Worm (Caenorhabditis elegans) whole organism, L1 larva: ENCODE results near the gene nlp-35.

Experiments used
- C16A3.4 ChIP-seq: fragments of 150-350 bp; optimal IDR thresholded peaks from 2 replicates; lab custom pipeline; 2014; ENCODE audit warnings: missing biosample characterization, missing genetic modification characterization
- Y116A8C.19 ChIP-seq: sonication (generic microtip); optimal IDR thresholded peaks from 2 replicates; lab custom pipeline; 2016; ENCODE audit warnings: missing compliant biosample characterization, missing genetic modification characterization, borderline replicate concordance
- alr-1 ChIP-seq: fragments of 200-800 bp; sonication (Bioruptor generic); optimal IDR thresholded peaks from 2 replicates; lab custom pipeline; 2018; ENCODE audit warnings: borderline replicate concordance, mild to moderate bottlenecking, missing genetic modification characterization, missing compliant biosample characterization
- aly-2 ChIP-seq: fragments of 150-350 bp; optimal IDR thresholded peaks from 2 replicates; lab custom pipeline; 2014; ENCODE audit warnings: missing biosample characterization, missing genetic modification characterization
- ama-1 ChIP-seq: fragments of 150-350 bp; optimal IDR thresholded peaks from 2 replicates; lab custom pipeline; 2014
- blmp-1 ChIP-seq: fragments of 150-350 bp; optimal IDR thresholded peaks from 2 replicates; lab custom pipeline; 2014; ENCODE audit warnings: missing biosample characterization, missing genetic modification characterization
- ceh-63 ChIP-seq: fragments of 200-800 bp; sonication (Bioruptor generic); optimal IDR thresholded peaks from 2 replicates; lab custom pipeline; 2018; ENCODE audit warnings: mild to moderate bottlenecking, missing genetic modification characterization, missing compliant biosample characterization
- ceh-8 ChIP-seq: fragments of 200-800 bp; sonication (Bioruptor generic); optimal IDR thresholded peaks from 2 replicates; lab custom pipeline; 2018; ENCODE audit warnings: mild to moderate bottlenecking, missing genetic modification characterization, moderate library complexity, missing compliant biosample characterization
- ceh-82 ChIP-seq, 3 experiments: fragments of 150-350 bp in 1 of 3; sonication (generic microtip) in 2 of 3; optimal IDR thresholded peaks; 2 replicates each; lab custom pipeline; 2014 to 2017; ENCODE audit warnings: missing biosample characterization in 3 of 3, missing genetic modification characterization in 3 of 3
- ceh-88 ChIP-seq: fragments of 200-800 bp; sonication (Bioruptor generic); IDR thresholded peaks from 2 replicates; pipeline ENCODE4 v1.3.6; 2022; ENCODE audit warnings: missing genetic modification characterization, missing compliant biosample characterization
- ceh-90 ChIP-seq: sonication (generic microtip); optimal IDR thresholded peaks from 2 replicates; lab custom pipeline; 2016; ENCODE audit warnings: missing genetic modification characterization, missing compliant biosample characterization
- ces-1 ChIP-seq: fragments of 150-350 bp; optimal IDR thresholded peaks from 2 replicates; lab custom pipeline; 2014; ENCODE audit warnings: missing biosample characterization, missing genetic modification reagents, missing genetic modification characterization
- dpl-1 ChIP-seq, 3 experiments: fragments of 150-350 bp in 2 of 3; sonication (generic microtip) in 1 of 3; optimal IDR thresholded peaks; 2 replicates each; lab custom pipeline; 2014 to 2017; ENCODE audit warnings: missing biosample characterization in 3 of 3, missing genetic modification characterization in 3 of 3, missing genetic modification reagents in 3 of 3
- efl-1 ChIP-seq, 4 experiments: fragments of 150-350 bp; optimal IDR thresholded peaks in 3 of 4; peaks in 1 of 4; 1 replicate in 1 of 4; 2 replicates in 3 of 4; lab custom pipeline; 2014; ENCODE audit warnings: missing biosample characterization in 2 of 4, missing genetic modification characterization in 2 of 4, missing genetic modification reagents in 2 of 4
- efl-3 ChIP-seq: fragments of 200-800 bp; sonication (Bioruptor generic); optimal IDR thresholded peaks from 2 replicates; lab custom pipeline; 2018; ENCODE audit warnings: mild to moderate bottlenecking, missing genetic modification characterization, missing compliant biosample characterization
- egl-27 ChIP-seq, 2 experiments: fragments of 150-350 bp in 1 of 2; sonication (generic microtip); optimal IDR thresholded peaks; 3 replicates each; lab custom pipeline; 2017 to 2018; ENCODE audit warnings: missing biosample characterization in 2 of 2, missing genetic modification characterization in 2 of 2, missing genetic modification reagents in 2 of 2
- elt-2 ChIP-seq: sonication (generic microtip); optimal IDR thresholded peaks from 2 replicates; lab custom pipeline; 2016; ENCODE audit warnings: missing genetic modification characterization, mild to moderate bottlenecking, inconsistent platforms, missing compliant biosample characterization, missing genetic modification reagents
- elt-3 ChIP-seq, 6 experiments: fragments of 150-350 bp in 1 of 6; sonication (generic microtip); optimal IDR thresholded peaks; 2 replicates each; lab custom pipeline; 2017 to 2018; ENCODE audit warnings: missing biosample characterization in 6 of 6, missing genetic modification characterization in 6 of 6, inconsistent platforms in 1 of 6
- fkh-10 ChIP-seq: sonication (generic microtip); optimal IDR thresholded peaks from 2 replicates; lab custom pipeline; 2017; ENCODE audit warnings: missing biosample characterization, missing genetic modification reagents, missing genetic modification characterization
- fos-1 ChIP-seq: fragments of 150-350 bp; optimal IDR thresholded peaks from 2 replicates; lab custom pipeline; 2014; ENCODE audit warnings: missing biosample characterization, missing genetic modification characterization
- grh-1 ChIP-seq: fragments of 200-800 bp; sonication (Bioruptor generic); IDR thresholded peaks from 2 replicates; pipeline ENCODE4 v1.3.6; 2022; ENCODE audit warnings: missing genetic modification reagents, missing genetic modification characterization, missing compliant biosample characterization
- hpl-2 ChIP-seq: fragments of 150-350 bp; optimal IDR thresholded peaks from 2 replicates; lab custom pipeline; 2014; ENCODE audit warnings: missing biosample characterization, missing genetic modification reagents, missing genetic modification characterization
- isw-1 ChIP-seq: fragments of 200-800 bp; sonication (Bioruptor generic); IDR thresholded peaks from 2 replicates; pipeline ENCODE4 v1.3.6; 2022; ENCODE audit warnings: missing genetic modification characterization, missing compliant biosample characterization
- jun-1 ChIP-seq: fragments of 150-350 bp; optimal IDR thresholded peaks from 2 replicates; lab custom pipeline; 2014; ENCODE audit warnings: missing biosample characterization, missing genetic modification reagents, missing genetic modification characterization
- lin-14 ChIP-seq: fragments of 200-800 bp; sonication (Bioruptor generic); optimal IDR thresholded peaks from 2 replicates; lab custom pipeline; 2018; ENCODE audit warnings: mild to moderate bottlenecking, missing genetic modification characterization, moderate library complexity, missing compliant biosample characterization
- lin-15B ChIP-seq: fragments of 150-350 bp; sonication (generic microtip); optimal IDR thresholded peaks from 3 replicates; lab custom pipeline; 2014; ENCODE audit warnings: missing biosample characterization, missing genetic modification characterization
- lin-35 ChIP-seq, 2 experiments: fragments of 150-350 bp; optimal IDR thresholded peaks; 2 replicates each; lab custom pipeline; 2014; ENCODE audit warnings: missing biosample characterization in 2 of 2, missing genetic modification characterization in 2 of 2, missing genetic modification reagents in 2 of 2
- lir-3 ChIP-seq: sonication (generic microtip); optimal IDR thresholded peaks from 2 replicates; lab custom pipeline; 2016; ENCODE audit warnings: mild to moderate bottlenecking, missing genetic modification characterization, moderate library complexity, missing compliant biosample characterization; ENCODE audit not compliant: poor library complexity
- lsy-2 ChIP-seq, 2 experiments: fragments of 150-350 bp; optimal IDR thresholded peaks; 2 replicates each; lab custom pipeline; 2014; ENCODE audit warnings: missing biosample characterization in 2 of 2, missing genetic modification characterization in 2 of 2
- mab-9 ChIP-seq: fragments of 200-800 bp; sonication (Bioruptor generic); IDR thresholded peaks from 2 replicates; pipeline ENCODE4 v1.3.6; 2022; ENCODE audit warnings: missing genetic modification reagents, missing genetic modification characterization, missing compliant biosample characterization
- mef-2 ChIP-seq: fragments of 150-350 bp; optimal IDR thresholded peaks from 2 replicates; lab custom pipeline; 2014; ENCODE audit warnings: missing biosample characterization, missing genetic modification characterization
- mep-1 ChIP-seq: fragments of 150-350 bp; optimal IDR thresholded peaks from 2 replicates; lab custom pipeline; 2014; ENCODE audit warnings: missing biosample characterization, missing genetic modification characterization
- nhr-19 ChIP-seq: fragments of 200-800 bp; sonication (Bioruptor generic); conservative IDR thresholded peaks from 2 replicates; pipeline ENCODE4 v1.3.6; 2022; ENCODE audit warnings: missing genetic modification characterization, missing compliant biosample characterization
- nhr-20 ChIP-seq: sonication (generic microtip); optimal IDR thresholded peaks from 2 replicates; lab custom pipeline; 2016; ENCODE audit warnings: mild to moderate bottlenecking, missing genetic modification characterization, missing compliant biosample characterization
- nhr-237 ChIP-seq: fragments of 150-350 bp; optimal IDR thresholded peaks from 2 replicates; lab custom pipeline; 2014; ENCODE audit warnings: missing biosample characterization, missing genetic modification characterization
- nhr-28 ChIP-seq: fragments of 150-350 bp; optimal IDR thresholded peaks from 2 replicates; lab custom pipeline; 2014; ENCODE audit warnings: missing biosample characterization, missing genetic modification characterization
- nhr-47 ChIP-seq: sonication (generic microtip); optimal IDR thresholded peaks from 2 replicates; lab custom pipeline; 2016; ENCODE audit warnings: mild to moderate bottlenecking, missing genetic modification characterization, moderate library complexity, missing compliant biosample characterization
- nhr-71 ChIP-seq: sonication (generic microtip); optimal IDR thresholded peaks from 2 replicates; lab custom pipeline; 2016; ENCODE audit warnings: mild to moderate bottlenecking, missing genetic modification characterization, moderate library complexity, missing compliant biosample characterization
- nhr-85 ChIP-seq: sonication (generic microtip); peaks from one replicate; lab custom pipeline; 2016; ENCODE audit warnings: missing genetic modification characterization, inconsistent platforms, missing compliant biosample characterization
- nhr-90 ChIP-seq: sonication (generic microtip); optimal IDR thresholded peaks from 2 replicates; lab custom pipeline; 2016; ENCODE audit warnings: mild to moderate bottlenecking, missing genetic modification characterization, missing compliant biosample characterization; ENCODE audit not compliant: poor library complexity
- pqm-1 ChIP-seq: sonication (generic microtip); optimal IDR thresholded peaks from 3 replicates; lab custom pipeline; 2017; ENCODE audit warnings: missing biosample characterization, missing genetic modification characterization
- skn-1 ChIP-seq: fragments of 150-350 bp; optimal IDR thresholded peaks from 2 replicates; lab custom pipeline; 2014; ENCODE audit warnings: missing biosample characterization, missing genetic modification characterization
- snpc-4 ChIP-seq: fragments of 150-350 bp; optimal IDR thresholded peaks from 2 replicates; lab custom pipeline; 2014; ENCODE audit warnings: missing biosample characterization, missing genetic modification characterization
- snu-23 ChIP-seq: sonication (generic microtip); optimal IDR thresholded peaks from 2 replicates; lab custom pipeline; 2016; ENCODE audit warnings: missing genetic modification characterization, missing compliant biosample characterization
- sox-4 ChIP-seq: sonication (generic microtip); optimal IDR thresholded peaks from 2 replicates; lab custom pipeline; 2016; ENCODE audit warnings: missing genetic modification characterization, missing compliant biosample characterization
- swsn-7 ChIP-seq: sonication (generic microtip); optimal IDR thresholded peaks from 2 replicates; lab custom pipeline; 2016; ENCODE audit warnings: missing genetic modification characterization, missing compliant biosample characterization
- tbx-2 ChIP-seq: sonication (generic microtip); optimal IDR thresholded peaks from 2 replicates; lab custom pipeline; 2016; ENCODE audit warnings: missing genetic modification characterization, missing compliant biosample characterization
- unc-86 ChIP-seq: sonication (generic microtip); optimal IDR thresholded peaks from 2 replicates; lab custom pipeline; 2016; ENCODE audit warnings: missing genetic modification characterization, missing compliant biosample characterization
- vab-15 ChIP-seq: sonication (generic microtip); optimal IDR thresholded peaks from 2 replicates; lab custom pipeline; 2017; ENCODE audit warnings: missing genotype, mild to moderate bottlenecking, missing genetic modification characterization, missing compliant biosample characterization
- xbp-1 ChIP-seq: sonication (generic microtip); optimal IDR thresholded peaks from 2 replicates; lab custom pipeline; 2016; ENCODE audit warnings: missing genetic modification characterization, missing compliant biosample characterization
- zip-4 ChIP-seq: fragments of 200-800 bp; sonication (Bioruptor generic); optimal IDR thresholded peaks from 2 replicates; lab custom pipeline; 2018; ENCODE audit warnings: mild to moderate bottlenecking, missing genetic modification characterization, moderate library complexity, missing compliant biosample characterization
- ztf-4 ChIP-seq: fragments of 150-350 bp; optimal IDR thresholded peaks from 2 replicates; lab custom pipeline; 2014; ENCODE audit warnings: missing biosample characterization, missing genetic modification characterization

Gene nlp-35

DNA sequence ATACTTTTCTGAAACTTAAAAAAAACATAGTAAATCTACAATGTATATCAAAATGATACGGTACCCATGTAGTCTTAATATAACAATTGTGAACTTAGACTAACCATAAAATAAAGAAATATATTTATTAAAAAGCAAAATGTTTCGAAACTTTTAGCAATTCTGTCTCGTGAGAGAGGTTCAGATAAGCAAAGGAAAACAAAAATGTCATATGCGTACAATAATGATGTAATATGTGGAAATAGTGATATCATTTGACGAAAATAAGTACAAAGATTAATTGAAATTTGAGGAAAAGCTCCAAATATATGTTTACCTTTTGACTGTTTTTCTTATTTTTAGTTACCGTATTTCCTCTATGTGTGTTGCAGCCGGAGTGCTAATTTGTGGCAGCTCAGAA is 4.6 kb downstream of the nlp-35 start:
- TF ChIP-seq elt-2 (tag; lab: Kevin White, UChicago) (peak; percentile 47), hpl-2 (GFP tag; lab: Kevin White, UChicago) (no peak), nhr-28 (tag; lab: Kevin White, UChicago) (no peak), nhr-90 (tag; lab: Kevin White, UChicago) (no peak), pqm-1 (tag; lab: Kevin White, UChicago) (no peak), egl-27 (tag; optimal IDR thresholded peaks at IDR 0.05; lab: Kevin White, UChicago) (no peak), ces-1 (GFP tag; lab: Kevin White, UChicago) (no peak), mef-2 (tag; lab: Kevin White, UChicago) (no peak), nhr-237 (no peak), sox-4 (tag; lab: Kevin White, UChicago) (no peak), nhr-47 (tag; lab: Kevin White, UChicago) (no peak), ceh-8 (GFP tag; lab: Kevin White, UChicago) (no peak), jun-1 (tag; lab: Kevin White, UChicago) (no peak), zip-4 (no peak), efl-1 (optimal IDR thresholded peaks at IDR 0.05; lab: Kevin White, UChicago) (no peak), efl-1 (GFP tag; optimal IDR thresholded peaks at IDR 0.05 in 1 of 2; lab: Kevin White, UChicago) (no peak), lin-14 (GFP tag; lab: Kevin White, UChicago) (no peak), nhr-19 (no peak), skn-1 (tag; lab: Kevin White, UChicago) (peak; percentile 54), alr-1 (tag; lab: Kevin White, UChicago) (no peak), efl-3 (no peak), Y116A8C.19 (no peak), snpc-4 (tag; lab: Kevin White, UChicago) (no peak), lin-15B (tag; lab: Kevin White, UChicago) (no peak), aly-2 (tag; lab: Kevin White, UChicago) (no peak), ama-1 (no peak), unc-86 (no peak), ceh-88 (no peak), ceh-63 (GFP tag; lab: Kevin White, UChicago) (no peak), fkh-10 (GFP tag; lab: Kevin White, UChicago) (no peak), mab-9 (GFP tag; lab: Robert Waterston, UW) (no peak), ceh-90 (tag; lab: Kevin White, UChicago) (no peak), ceh-82 (tag; optimal IDR thresholded peaks at IDR 0.05; lab: Kevin White, UChicago) (no peak), nhr-85 (tag; lab: Kevin White, UChicago) (peak; percentile 44), grh-1 (GFP tag; lab: Robert Waterston, UW) (no peak), nhr-71 (peak; percentile 11)

DNA sequence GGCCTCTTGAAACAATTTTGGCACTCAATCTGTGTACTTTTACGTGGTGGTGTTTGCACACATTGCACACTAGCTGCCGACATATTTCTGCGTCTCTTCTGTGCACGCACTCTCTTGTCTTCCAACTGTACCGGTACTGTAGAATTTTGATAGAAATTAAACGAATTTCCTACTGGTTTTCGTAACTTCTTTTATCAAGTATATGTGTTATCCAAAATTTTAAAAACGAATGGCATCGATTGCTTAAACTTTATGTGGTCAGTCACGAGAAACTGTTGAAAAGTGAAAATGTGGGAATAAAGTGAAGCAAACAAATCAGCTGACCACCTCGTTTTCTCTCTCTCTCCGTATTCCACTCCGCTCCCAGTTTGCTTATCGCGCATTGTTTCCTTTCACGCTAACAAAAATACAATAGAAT is 5.4 kb downstream of the nlp-35 start:
- TF ChIP-seq isw-1 (GFP tag; lab: Robert Waterston, UW) (peak; percentile 18; the same call in 1 of the 2 replicates), mep-1 (tag; lab: Kevin White, UChicago) (peak; percentile 72), blmp-1 (tag; lab: Kevin White, UChicago) (peak; percentile 100), elt-2 (tag; lab: Kevin White, UChicago) (peak; percentile 77), C16A3.4 (tag; lab: Kevin White, UChicago) (peak; percentile 41), jun-1 (tag; lab: Kevin White, UChicago) (peak; percentile 35), fos-1 (no peak), dpl-1 (GFP tag; optimal IDR thresholded peaks at IDR 0.05; lab: Kevin White, UChicago) (peak in 2 of 3 experiments; percentile 33 to 37), xbp-1 (tag; lab: Kevin White, UChicago) (peak; percentile 34), ceh-88 (no peak), nhr-85 (tag; lab: Kevin White, UChicago) (peak; percentile 79), aly-2 (tag; lab: Kevin White, UChicago) (no peak), lsy-2 (tag; optimal IDR thresholded peaks at IDR 0.05; lab: Kevin White, UChicago) (peak; percentile 48 to 63), tbx-2 (tag; lab: Kevin White, UChicago) (peak; percentile 15), lir-3 (peak; percentile 36), nhr-20 (tag; lab: Kevin White, UChicago) (peak; percentile 77), nhr-90 (tag; lab: Kevin White, UChicago) (peak; percentile 45), ztf-4 (tag; lab: Kevin White, UChicago) (peak; percentile 15), swsn-7 (peak; percentile 44), unc-86 (no peak), ceh-8 (GFP tag; lab: Kevin White, UChicago) (no peak), lin-35 (GFP tag; optimal IDR thresholded peaks at IDR 0.05; lab: Kevin White, UChicago) (peak; percentile 33 to 71), vab-15 (tag; lab: Kevin White, UChicago) (no peak), elt-3 (tag; optimal IDR thresholded peaks at IDR 0.05; lab: Kevin White, UChicago) (peak in 1 of 6 experiments; percentile 51), grh-1 (GFP tag; lab: Robert Waterston, UW) (peak; percentile 41; the same call in 1 of the 2 replicates), snu-23 (peak; percentile 57)
